Worm (Caenorhabditis elegans): Measurements from ENCODE around the gene nspc-9.

- TF ChIP-seq klf-2 (GFP tag; conservative IDR thresholded peaks at IDR 0.05): no peak
- no peak for TF ChIP-seq ref-1 (GFP tag; conservative IDR thresholded peaks at IDR 0.05)
Measured at ce11 chrX:12304231-12304630, 38.9 kb downstream of the nspc-9 start.

Measured in whole organism, midembryonic.